Fruit fly (Drosophila melanogaster) whole organism, adult: ENCODE results near the gene Sec63.

Source experiments
- CG11617 ChIP-seq: fragments of 200-800 bp; sonication (Bioruptor generic); optimal IDR thresholded peaks from 2 replicates; lab custom pipeline; 2017; ENCODE audit warnings: mild to moderate bottlenecking, missing biosample characterization, missing genetic modification reagents, missing genetic modification characterization
- CG12768 ChIP-seq: fragments of 200-800 bp; sonication (Bioruptor generic); optimal IDR thresholded peaks from 2 replicates; lab custom pipeline; 2017; ENCODE audit warnings: missing biosample characterization, missing genetic modification characterization, mild to moderate bottlenecking, moderate library complexity, missing genetic modification reagents
- CG14711 ChIP-seq: fragments of 200-800 bp; sonication (Bioruptor generic); optimal IDR thresholded peaks from 2 replicates; lab custom pipeline; 2018; ENCODE audit warnings: missing biosample characterization, mild to moderate bottlenecking, missing genetic modification characterization, moderate library complexity
- CG33017 ChIP-seq: fragments of 200-800 bp; sonication (Bioruptor generic); optimal IDR thresholded peaks from 2 replicates; lab custom pipeline; 2018; ENCODE audit warnings: missing biosample characterization, mild to moderate bottlenecking, missing genetic modification characterization, moderate library complexity
- Crg-1 ChIP-seq: fragments of 200-800 bp; sonication (Bioruptor generic); optimal IDR thresholded peaks from 2 replicates; lab custom pipeline; 2016; ENCODE audit warnings: missing biosample characterization, missing genetic modification characterization
- Hr96 ChIP-seq: fragments of 200-800 bp; sonication (Bioruptor generic); optimal IDR thresholded peaks from 2 replicates; lab custom pipeline; 2016; ENCODE audit warnings: missing biosample characterization, missing genetic modification characterization
- bab1 ChIP-seq: fragments of 200-800 bp; sonication (Bioruptor generic); optimal IDR thresholded peaks from 3 replicates; lab custom pipeline; 2019; ENCODE audit warnings: missing biosample characterization, mild to moderate bottlenecking, missing genetic modification characterization, moderate library complexity
- cic ChIP-seq: fragments of 200-800 bp; sonication (Bioruptor generic); optimal IDR thresholded peaks from 2 replicates; lab custom pipeline; 2017; ENCODE audit warnings: missing biosample characterization, mild to moderate bottlenecking, missing genetic modification characterization, moderate library complexity
- kay ChIP-seq: fragments of 200-800 bp; sonication (Bioruptor generic); peaks from one replicate; lab custom pipeline; 2016; ENCODE audit warnings: missing biosample characterization, missing genetic modification characterization, borderline replicate concordance
- toe ChIP-seq: fragments of 200-800 bp; sonication (Bioruptor generic); optimal IDR thresholded peaks from 2 replicates; lab custom pipeline; 2016; ENCODE audit warnings: missing biosample characterization, missing genetic modification characterization

DNA sequence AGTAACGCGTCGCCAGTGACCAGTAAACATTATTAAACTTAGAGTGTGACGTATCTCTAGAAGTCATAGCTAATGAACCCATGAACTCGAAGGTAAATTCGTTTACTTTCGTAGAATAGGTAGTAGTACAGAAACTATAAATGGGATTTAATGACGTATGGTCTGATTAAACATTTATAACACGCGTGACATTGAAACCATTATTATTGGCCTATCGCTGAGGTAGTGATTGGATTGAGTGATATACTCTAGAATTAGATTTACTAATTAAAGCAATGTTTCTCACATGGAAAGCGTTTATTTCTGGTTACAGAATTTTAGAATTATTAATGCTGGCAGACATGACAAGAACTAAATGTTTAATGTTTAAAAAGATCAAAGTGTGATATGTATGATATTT lies 16.5 kb downstream of the Sec63 start:
- no peak for TF ChIP-seq Hr96 (GFP tag; lab: Kevin White, UChicago)
- TF ChIP-seq kay (GFP tag; lab: Kevin White, UChicago): no peak
- no peak for TF ChIP-seq CG12768 (GFP tag; lab: Kevin White, UChicago)
- no peak for TF ChIP-seq toe
- no peak for TF ChIP-seq bab1
- no peak for TF ChIP-seq CG33017 (tag; lab: Kevin White, UChicago)
- no peak for TF ChIP-seq CG14711 (tag; lab: Kevin White, UChicago)
- no peak for TF ChIP-seq cic (GFP tag; lab: Kevin White, UChicago)
- TF ChIP-seq Crg-1 (GFP tag; lab: Kevin White, UChicago): no peak
- TF ChIP-seq CG11617 (GFP tag; lab: Kevin White, UChicago): no peak
